Fruit fly (Drosophila melanogaster): ENCODE data around the gene CG17272.

Gene CG17272

DNA sequence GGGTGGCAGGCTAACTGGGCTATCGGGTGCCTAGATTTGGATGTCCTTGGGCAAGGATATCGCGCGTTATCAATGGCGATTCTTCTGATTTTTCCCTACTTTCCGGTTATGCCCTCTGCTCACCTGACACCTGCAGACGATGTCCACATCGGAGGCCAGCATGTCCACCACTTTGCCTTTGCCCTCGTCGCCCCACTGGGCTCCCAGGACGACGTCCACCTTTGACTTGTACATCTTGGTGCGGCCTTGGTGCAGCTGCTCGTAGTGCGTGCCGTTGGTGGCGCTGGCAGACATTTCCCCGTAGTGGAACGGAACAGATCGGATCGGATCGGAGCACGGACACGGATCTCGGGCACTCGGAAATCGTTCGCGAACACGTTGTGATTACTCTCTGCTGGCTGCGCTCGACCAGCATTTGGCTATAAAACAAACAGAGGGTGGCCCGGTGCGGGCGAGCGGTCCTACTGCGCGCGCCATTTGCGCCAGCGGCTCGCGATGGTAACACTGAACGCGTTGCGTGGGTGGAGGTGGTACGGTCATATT lies 6.2 kb upstream of the CG17272 start, which contains the start of gene Adss (continued):
- TF ChIP-seq nom (GFP tag; optimal IDR thresholded peaks at IDR 0.05) (peak; percentile 45), ranshi (GFP tag; IDR thresholded peaks at IDR 0.05) (peak; percentile 21; the same call in 1 of the 2 replicates), phol (tag; optimal IDR thresholded peaks at IDR 0.05) (peak; percentile 48), CG8290 (GFP tag; optimal IDR thresholded peaks at IDR 0.05) (no peak), CG8290 (tag; optimal IDR thresholded peaks at IDR 0.05) (peak in 1 of 2 experiments; percentile 85), cg (GFP tag; optimal IDR thresholded peaks at IDR 0.05) (peak; percentile 77), sug (tag; optimal IDR thresholded peaks at IDR 0.05) (peak; percentile 32), H2.0 (GFP tag; IDR thresholded peaks at IDR 0.05) (0 out of 2 replicates have a peak, but pooled peaks have one; percentile 12), ken (GFP tag; IDR thresholded peaks at IDR 0.05) (no peak), CG12219 (GFP tag; optimal IDR thresholded peaks at IDR 0.05) (no peak), tin (GFP tag; optimal IDR thresholded peaks at IDR 0.05) (no peak), CG7745 (tag; optimal IDR thresholded peaks at IDR 0.05) (no peak), CG9727 (GFP tag; optimal IDR thresholded peaks at IDR 0.05) (peak; percentile 33), sd (tag; optimal IDR thresholded peaks at IDR 0.05) (no peak), CG18262 (tag; optimal IDR thresholded peaks at IDR 0.05) (no peak), CG3065 (GFP tag; optimal IDR thresholded peaks at IDR 0.05) (no peak), Blimp-1 (GFP tag; optimal IDR thresholded peaks at IDR 0.05) (no peak), Hey (tag; optimal IDR thresholded peaks at IDR 0.05) (no peak), CHES-1-like (GFP tag; optimal IDR thresholded peaks at IDR 0.05) (peak; percentile 39), Awh (GFP tag; IDR thresholded peaks at IDR 0.05) (0 out of 2 replicates have a peak, but pooled peaks have one; percentile 11), nmo (GFP tag; optimal IDR thresholded peaks at IDR 0.05) (peak; percentile 29), pnt (GFP tag; optimal IDR thresholded peaks at IDR 0.05) (no peak), Dad (GFP tag; optimal IDR thresholded peaks at IDR 0.05) (no peak), tio (GFP tag; optimal IDR thresholded peaks at IDR 0.05) (no peak), dimm (GFP tag; IDR thresholded peaks at IDR 0.05) (no peak), mirr (GFP tag; optimal IDR thresholded peaks at IDR 0.05) (peak; percentile 53), CG1602 (GFP tag; optimal IDR thresholded peaks at IDR 0.05) (no peak), ttk (GFP tag; IDR thresholded peaks at IDR 0.05) (0 out of 2 replicates have a peak, but pooled peaks have one; percentile 14), Opbp (GFP tag; IDR thresholded peaks at IDR 0.05; ENCODE audit: partially characterized antibody) (peak; percentile 53; the same call in 2 of the 3 replicates), lilli (GFP tag; optimal IDR thresholded peaks at IDR 0.05) (peak; percentile 45), tx (GFP tag; optimal IDR thresholded peaks at IDR 0.05) (no peak), kay (GFP tag; optimal IDR thresholded peaks at IDR 0.05) (no peak), CG17802 (tag; optimal IDR thresholded peaks at IDR 0.05) (no peak), pho (GFP tag; optimal IDR thresholded peaks at IDR 0.05) (peak; percentile 10), pfk (GFP tag; optimal IDR thresholded peaks at IDR 0.05) (peak; percentile 65), CG13296 (GFP tag; optimal IDR thresholded peaks at IDR 0.05) (no peak), CG7357 (GFP tag; IDR thresholded peaks at IDR 0.05) (no peak), bab2 (GFP tag; optimal IDR thresholded peaks at IDR 0.05) (no peak), wdn (GFP tag; IDR thresholded peaks at IDR 0.05) (peak; percentile 40; the same call in 1 of the 2 replicates), knrl (GFP tag; IDR thresholded peaks at IDR 0.05; ENCODE audit: partially characterized antibody) (peak; percentile 31; the same call in 1 of the 3 replicates), Trl (optimal IDR thresholded peaks at IDR 0.05) (peak in 1 of 2 experiments; percentile 26), Trl (GFP tag; optimal IDR thresholded peaks at IDR 0.05) (peak; percentile 56), Side (GFP tag; optimal IDR thresholded peaks at IDR 0.05) (peak; percentile 43), lab (GFP tag; optimal IDR thresholded peaks at IDR 0.05) (peak; percentile 63), CG10366 (GFP tag; IDR thresholded peaks at IDR 0.05) (no peak; the same call in 1 of the 2 replicates), CG17361 (GFP tag; IDR thresholded peaks at IDR 0.05) (no peak), CG10979 (tag; optimal IDR thresholded peaks at IDR 0.05) (no peak), dpn (GFP tag; optimal IDR thresholded peaks at IDR 0.05) (no peak), CG2129 (GFP tag; IDR thresholded peaks at IDR 0.05; ENCODE audit: partially characterized antibody) (no peak), fd102C (GFP tag; optimal IDR thresholded peaks at IDR 0.05) (no peak), dati (GFP tag; IDR thresholded peaks at IDR 0.05) (no peak)
